Worm (Caenorhabditis elegans) whole organism, L4 larva: ENCODE results near the gene nhr-96.
A peak's percentile ranks its signal among the peaks of the same experiment; 100 is the strongest.

Experiments used
- F37D6.2 ChIP-seq: sonication (generic microtip); optimal IDR thresholded peaks from 2 replicates; lab custom pipeline; 2016; ENCODE audit warnings: mild to moderate bottlenecking, missing genetic modification characterization, missing compliant biosample characterization
- F44E2.7 ChIP-seq: fragments of 200-800 bp; sonication (Bioruptor generic); IDR thresholded peaks from 2 replicates; pipeline ENCODE4 v2.1.2; 2022; ENCODE audit warnings: missing genetic modification characterization, missing compliant biosample characterization
- T26A8.4 ChIP-seq: fragments of 200-800 bp; sonication (Bioruptor generic); IDR thresholded peaks from 2 replicates; pipeline ENCODE4 v1.3.6; 2022; ENCODE audit warnings: missing genetic modification characterization, missing compliant biosample characterization
- Y105C5A.15 ChIP-seq: fragments of 200-800 bp; sonication (Bioruptor generic); IDR thresholded peaks from 2 replicates; pipeline ENCODE4 v1.3.6; 2022; ENCODE audit warnings: missing genetic modification characterization, missing compliant biosample characterization
- Y75B8A.6 ChIP-seq: fragments of 200-800 bp; sonication (Bioruptor generic); IDR thresholded peaks from 2 replicates; pipeline ENCODE4 v1.3.6; 2022; ENCODE audit warnings: missing genetic modification reagents, missing genetic modification characterization, missing compliant biosample characterization
- ZK337.2 ChIP-seq: fragments of 200-800 bp; sonication (Bioruptor generic); IDR thresholded peaks from 2 replicates; pipeline ENCODE4 v1.3.6; 2022; ENCODE audit warnings: missing genetic modification reagents, missing genetic modification characterization, missing compliant biosample characterization
- aha-1 ChIP-seq: fragments of 150-350 bp; peaks from one replicate; lab custom pipeline; 2014; ENCODE audit warnings: missing biosample characterization, missing genetic modification characterization
- arid-1 ChIP-seq: fragments of 200-800 bp; sonication (Bioruptor generic); conservative IDR thresholded peaks from 2 replicates; pipeline ENCODE4 v1.3.6; 2022; ENCODE audit warnings: missing genetic modification reagents, missing genetic modification characterization, missing compliant biosample characterization
- ceh-32 ChIP-seq: sonication (generic microtip); optimal IDR thresholded peaks from 2 replicates; lab custom pipeline; 2016; ENCODE audit warnings: mild to moderate bottlenecking, missing genetic modification characterization, missing compliant biosample characterization; ENCODE audit not compliant: poor library complexity
- ceh-62 ChIP-seq: sonication (generic microtip); optimal IDR thresholded peaks from 2 replicates; lab custom pipeline; 2017; ENCODE audit warnings: missing biosample characterization, missing genetic modification characterization
- ces-1 ChIP-seq: fragments of 150-350 bp; sonication (generic microtip); optimal IDR thresholded peaks from 4 replicates; lab custom pipeline; 2014; ENCODE audit warnings: missing biosample characterization, missing genetic modification reagents, missing genetic modification characterization
- daf-16 ChIP-seq, 3 experiments: sonication (generic microtip); optimal IDR thresholded peaks; 2 replicates each; lab custom pipeline; 2016 to 2017; ENCODE audit warnings: missing genetic modification characterization in 3 of 3, missing genetic modification reagents in 3 of 3, mild to moderate bottlenecking in 2 of 3, missing compliant biosample characterization in 2 of 3, missing biosample characterization in 1 of 3, moderate library complexity in 1 of 3
- daf-19 ChIP-seq: fragments of 200-800 bp; sonication (Bioruptor generic); conservative IDR thresholded peaks from 2 replicates; pipeline ENCODE4 v1.3.6; 2022; ENCODE audit warnings: missing genetic modification characterization, missing compliant biosample characterization
- daf-8 ChIP-seq: fragments of 200-800 bp; sonication (Bioruptor generic); IDR thresholded peaks from 2 replicates; pipeline ENCODE4 v1.3.6; 2022; ENCODE audit warnings: missing genetic modification characterization, missing compliant biosample characterization
- dmd-6 ChIP-seq: fragments of 200-800 bp; sonication (Bioruptor generic); IDR thresholded peaks from 2 replicates; pipeline ENCODE4 v1.3.6; 2022; ENCODE audit warnings: missing genetic modification reagents, missing genetic modification characterization, missing compliant biosample characterization
- duxl-1 ChIP-seq: sonication (generic microtip); optimal IDR thresholded peaks from 2 replicates; lab custom pipeline; 2016; ENCODE audit warnings: mild to moderate bottlenecking, missing genetic modification characterization, moderate library complexity, missing compliant biosample characterization; ENCODE audit not compliant: poor library complexity
- dve-1 ChIP-seq: sonication (generic microtip); optimal IDR thresholded peaks from 2 replicates; lab custom pipeline; 2017; ENCODE audit warnings: antibody characterized with exemption, mild to moderate bottlenecking, missing genetic modification characterization, missing compliant biosample characterization; ENCODE audit not compliant: insufficient read depth
- fkh-10 ChIP-seq: fragments of 150-350 bp; optimal IDR thresholded peaks from 2 replicates; lab custom pipeline; 2014; ENCODE audit warnings: missing biosample characterization, missing genetic modification reagents, missing genetic modification characterization
- fos-1 ChIP-seq: fragments of 150-350 bp; optimal IDR thresholded peaks from 2 replicates; lab custom pipeline; 2014; ENCODE audit warnings: missing biosample characterization, missing genetic modification characterization
- hlh-30 ChIP-seq: sonication (generic microtip); optimal IDR thresholded peaks from 2 replicates; lab custom pipeline; 2017; ENCODE audit warnings: antibody characterized with exemption, mild to moderate bottlenecking, missing genetic modification characterization, missing compliant biosample characterization; ENCODE audit not compliant: insufficient read depth
- lin-13 ChIP-seq: fragments of 150-350 bp; optimal IDR thresholded peaks from 2 replicates; lab custom pipeline; 2014; ENCODE audit warnings: missing biosample characterization, missing genetic modification reagents, missing genetic modification characterization
- lin-39 ChIP-seq: fragments of 150-350 bp; optimal IDR thresholded peaks from 2 replicates; lab custom pipeline; 2014; ENCODE audit warnings: missing biosample characterization, missing genetic modification reagents, missing genetic modification characterization
- madf-5 ChIP-seq, 2 experiments: fragments of 200-800 bp; sonication (Bioruptor generic); IDR thresholded peaks; 2 replicates each; pipeline ENCODE4 v1.3.6; 2022; ENCODE audit warnings: missing compliant biosample characterization in 2 of 2, missing genetic modification characterization in 2 of 2
- madf-9 ChIP-seq: fragments of 200-800 bp; sonication (Bioruptor generic); conservative IDR thresholded peaks from 2 replicates; pipeline ENCODE4 v1.3.6; 2022; ENCODE audit warnings: missing genetic modification reagents, missing genetic modification characterization, missing compliant biosample characterization
- mxl-2 ChIP-seq: fragments of 200-800 bp; sonication (Bioruptor generic); conservative IDR thresholded peaks from 2 replicates; pipeline ENCODE4 v1.3.6; 2022; ENCODE audit warnings: missing genetic modification reagents, missing genetic modification characterization, missing compliant biosample characterization
- mxl-3 ChIP-seq: fragments of 200-800 bp; sonication (Bioruptor generic); optimal IDR thresholded peaks from 2 replicates; lab custom pipeline; 2018; ENCODE audit warnings: mild to moderate bottlenecking, missing genetic modification characterization, missing compliant biosample characterization
- nhr-10 ChIP-seq: fragments of 150-350 bp; optimal IDR thresholded peaks from 2 replicates; lab custom pipeline; 2014; ENCODE audit warnings: missing biosample characterization, missing genetic modification characterization
- nhr-102 ChIP-seq: sonication (generic microtip); optimal IDR thresholded peaks from 2 replicates; lab custom pipeline; 2016; ENCODE audit warnings: mild to moderate bottlenecking, missing genetic modification characterization, moderate library complexity, missing compliant biosample characterization
- nhr-28 ChIP-seq: fragments of 150-350 bp; optimal IDR thresholded peaks from 2 replicates; lab custom pipeline; 2014; ENCODE audit warnings: missing biosample characterization, missing genetic modification characterization
- nhr-48 ChIP-seq: sonication (generic microtip); optimal IDR thresholded peaks from 2 replicates; lab custom pipeline; 2016; ENCODE audit warnings: mild to moderate bottlenecking, missing genetic modification characterization, missing compliant biosample characterization
- nhr-6 ChIP-seq: fragments of 150-350 bp; optimal IDR thresholded peaks from 2 replicates; lab custom pipeline; 2014; ENCODE audit warnings: missing biosample characterization, missing genetic modification characterization
- nhr-76 ChIP-seq: fragments of 150-350 bp; optimal IDR thresholded peaks from 2 replicates; lab custom pipeline; 2014; ENCODE audit warnings: missing biosample characterization, missing genetic modification characterization
- nhr-77 ChIP-seq: fragments of 150-350 bp; optimal IDR thresholded peaks from 2 replicates; lab custom pipeline; 2014; ENCODE audit warnings: missing biosample characterization, missing genetic modification characterization
- pha-4 ChIP-seq, 2 experiments: fragments of 150-350 bp in 1 of 2; fragments of 200-800 bp in 1 of 2; sonication (Bioruptor generic) in 1 of 2; IDR thresholded peaks in 1 of 2; optimal IDR thresholded peaks in 1 of 2; 2 replicates each; pipeline versions ENCODE4 v1.3.6 to Lab custom; 2014 to 2022; ENCODE audit warnings: missing genetic modification characterization in 2 of 2, missing genetic modification reagents in 2 of 2, missing biosample characterization in 1 of 2, missing compliant biosample characterization in 1 of 2
- php-3 ChIP-seq: fragments of 200-800 bp; sonication (Bioruptor generic); IDR thresholded peaks from 2 replicates; pipeline ENCODE4 v1.3.6; 2022; ENCODE audit warnings: missing genetic modification reagents, missing genetic modification characterization, missing compliant biosample characterization
- saeg-2 ChIP-seq: fragments of 200-800 bp; sonication (Bioruptor generic); IDR thresholded peaks from 2 replicates; pipeline ENCODE4 v1.3.6; 2022; ENCODE audit warnings: missing genetic modification reagents, missing genetic modification characterization, missing compliant biosample characterization
- sdz-12 ChIP-seq: fragments of 200-800 bp; sonication (Bioruptor generic); optimal IDR thresholded peaks from 2 replicates; lab custom pipeline; 2018; ENCODE audit warnings: mild to moderate bottlenecking, missing genetic modification characterization, missing compliant biosample characterization
- spr-1 ChIP-seq: sonication (generic microtip); optimal IDR thresholded peaks from 2 replicates; lab custom pipeline; 2016; ENCODE audit warnings: mild to moderate bottlenecking, missing genetic modification characterization, missing compliant biosample characterization
- tag-97 ChIP-seq: fragments of 200-800 bp; sonication (Bioruptor generic); IDR thresholded peaks from 2 replicates; pipeline ENCODE4 v1.3.6; 2022; ENCODE audit warnings: missing genetic modification characterization, missing compliant biosample characterization
- unc-130 ChIP-seq: sonication (generic microtip); optimal IDR thresholded peaks from 2 replicates; lab custom pipeline; 2016; ENCODE audit warnings: missing genetic modification reagents, missing genetic modification characterization, missing compliant biosample characterization
- unc-39 ChIP-seq: sonication (generic microtip); optimal IDR thresholded peaks from 2 replicates; lab custom pipeline; 2017; ENCODE audit warnings: missing biosample characterization, missing genetic modification characterization
- unc-62 ChIP-seq, 3 experiments: fragments of 150-350 bp in 1 of 3; sonication (generic microtip); optimal IDR thresholded peaks in 2 of 3; peaks in 1 of 3; 1 replicate in 1 of 3; 2 replicates in 2 of 3; lab custom pipeline; 2014 to 2017; ENCODE audit warnings: missing biosample characterization in 3 of 3, missing genetic modification characterization in 3 of 3, missing genetic modification reagents in 3 of 3, missing genotype in 1 of 3
- vab-7 ChIP-seq: fragments of 200-800 bp; sonication (Bioruptor generic); IDR thresholded peaks from 2 replicates; pipeline ENCODE4 v1.3.6; 2022; ENCODE audit warnings: missing genetic modification reagents, missing genetic modification characterization, missing compliant biosample characterization
- zfp-3 ChIP-seq: fragments of 200-800 bp; sonication (Bioruptor generic); conservative IDR thresholded peaks from 2 replicates; pipeline ENCODE4 v1.3.6; 2022; ENCODE audit warnings: missing genetic modification reagents, missing genetic modification characterization, missing compliant biosample characterization
- zip-2 ChIP-seq: fragments of 150-350 bp; optimal IDR thresholded peaks from 2 replicates; lab custom pipeline; 2014; ENCODE audit warnings: missing biosample characterization, missing genetic modification characterization

The nhr-96 gene

ce11 chrV:2238012-2238411 is 4.7 kb downstream of the nhr-96 start:
- no peak for TF ChIP-seq madf-9 (GFP tag; lab: Robert Waterston, UW)
- TF ChIP-seq ceh-62 (tag; lab: Kevin White, UChicago) = no peak
- TF ChIP-seq sdz-12 (GFP tag; lab: Kevin White, UChicago) = no peak
- no peak for TF ChIP-seq nhr-48 (tag; lab: Kevin White, UChicago)
- no peak for TF ChIP-seq nhr-10 (tag; lab: Kevin White, UChicago)
- no peak for TF ChIP-seq zip-2 (tag; lab: Kevin White, UChicago)
- TF ChIP-seq zfp-3 (GFP tag; lab: Robert Waterston, UW) = no peak
- no peak for TF ChIP-seq spr-1 (tag; lab: Kevin White, UChicago)
- peak; percentile 28 for TF ChIP-seq nhr-28 (tag; lab: Kevin White, UChicago)
- TF ChIP-seq mxl-2 (GFP tag; lab: Robert Waterston, UW) = no peak
- no peak for TF ChIP-seq nhr-77 (tag; lab: Kevin White, UChicago)
- peak in 1 of 2 experiments; percentile 28 for TF ChIP-seq unc-62 (GFP tag; optimal IDR thresholded peaks at IDR 0.05 in 1 of 2; lab: Kevin White, UChicago)
- TF ChIP-seq unc-62 (tag; optimal IDR thresholded peaks at IDR 0.05; lab: Kevin White, UChicago) = no peak
- no peak for TF ChIP-seq F44E2.7 (GFP tag; lab: Robert Waterston, UW)
- no peak for TF ChIP-seq aha-1 (tag; lab: Kevin White, UChicago)
- no peak for TF ChIP-seq F37D6.2 (tag; lab: Kevin White, UChicago)
- TF ChIP-seq lin-39 (tag; lab: Kevin White, UChicago) = no peak
- TF ChIP-seq dve-1 (tag; lab: Kevin White, UChicago) = peak; percentile 14
- TF ChIP-seq arid-1 (GFP tag; lab: Robert Waterston, UW) = no peak
- no peak for TF ChIP-seq tag-97 (GFP tag; lab: Robert Waterston, UW)
- TF ChIP-seq daf-16 (GFP tag; optimal IDR thresholded peaks at IDR 0.05; lab: Kevin White, UChicago) = no peak
- TF ChIP-seq daf-16 (tag; optimal IDR thresholded peaks at IDR 0.05; lab: Kevin White, UChicago) = peak; percentile 37
- TF ChIP-seq daf-19 (GFP tag; lab: Robert Waterston, UW) = no peak

ce11 chrV:2242630-2243029 is 9.4 kb downstream of the nhr-96 start, which contains the start of gene cyp-33C3:
Gene cyp-33C3, plus strand, starts transcription at chrV:2242778.
- TF ChIP-seq daf-16 (GFP tag; optimal IDR thresholded peaks at IDR 0.05; lab: Kevin White, UChicago) = no peak
- peak; percentile 9 for TF ChIP-seq daf-16 (tag; optimal IDR thresholded peaks at IDR 0.05; lab: Kevin White, UChicago)
- TF ChIP-seq nhr-10 (tag; lab: Kevin White, UChicago) = no peak
- TF ChIP-seq tag-97 (GFP tag; lab: Robert Waterston, UW) = no peak
- peak; percentile 84 for TF ChIP-seq nhr-28 (tag; lab: Kevin White, UChicago)
- TF ChIP-seq daf-8 (GFP tag; lab: Robert Waterston, UW) = no peak
- no peak for TF ChIP-seq ceh-32 (tag; lab: Kevin White, UChicago)
- TF ChIP-seq fkh-10 (GFP tag; lab: Kevin White, UChicago) = no peak
- TF ChIP-seq saeg-2 (GFP tag; lab: Robert Waterston, UW) = no peak
- no peak for TF ChIP-seq nhr-6 (tag; lab: Kevin White, UChicago)
- no peak for TF ChIP-seq lin-13 (GFP tag; lab: Kevin White, UChicago)
- TF ChIP-seq dmd-6 (GFP tag; lab: Robert Waterston, UW) = peak; percentile 28; the same call in 1 of the 2 replicates
- no peak for TF ChIP-seq fos-1
- TF ChIP-seq mxl-2 (GFP tag; lab: Robert Waterston, UW) = no peak
- TF ChIP-seq, all 104 proteins: peak for 3

- TF ChIP-seq ZK337.2 = no peak
- no peak for TF ChIP-seq zfp-3 (GFP tag; lab: Robert Waterston, UW)
- TF ChIP-seq dve-1 (tag; lab: Kevin White, UChicago) = peak; percentile 54
- TF ChIP-seq Y75B8A.6 = no peak
- no peak for TF ChIP-seq madf-5 (GFP tag; IDR thresholded peaks at IDR 0.05; lab: Robert Waterston, UW)
- TF ChIP-seq nhr-77 (tag; lab: Kevin White, UChicago) = no peak
- TF ChIP-seq ces-1 (GFP tag; lab: Kevin White, UChicago) = no peak
- no peak for TF ChIP-seq unc-130 (GFP tag; lab: Kevin White, UChicago)
- no peak for TF ChIP-seq php-3 (GFP tag; lab: Robert Waterston, UW)
- no peak for TF ChIP-seq hlh-30
- no peak for TF ChIP-seq pha-4 (GFP tag; IDR thresholded peaks at IDR 0.05; lab: Robert Waterston, UW)
- no peak for TF ChIP-seq pha-4 (tag; optimal IDR thresholded peaks at IDR 0.05; lab: Kevin White, UChicago)
- TF ChIP-seq nhr-102 = no peak
- TF ChIP-seq Y105C5A.15 (GFP tag; lab: Robert Waterston, UW) = no peak
- no peak for TF ChIP-seq unc-39 (tag; lab: Kevin White, UChicago)
- no peak for TF ChIP-seq tag-97 (GFP tag; lab: Robert Waterston, UW)
- no peak for TF ChIP-seq T26A8.4
- TF ChIP-seq vab-7 (GFP tag; lab: Robert Waterston, UW) = no peak
- TF ChIP-seq mxl-2 (GFP tag; lab: Robert Waterston, UW) = no peak
- no peak for TF ChIP-seq nhr-76
- TF ChIP-seq mxl-3 (GFP tag; lab: Kevin White, UChicago) = no peak
- TF ChIP-seq duxl-1 (tag; lab: Kevin White, UChicago) = peak; percentile 5
These were observed 11.5 kb downstream of the nhr-96 start, which contains the start of gene cyp-33C5 for ce11 chrV:2244751-2245150. Gene cyp-33C5, plus strand, starts transcription at chrV:2245004.
